Worm (Caenorhabditis elegans) whole organism, late embryonic: ENCODE measurements around the gene par-2.

Experiments
- C08G9.2 ChIP-seq: sonication (generic microtip); optimal IDR thresholded peaks from 2 replicates; lab custom pipeline; 2016; ENCODE audit warnings: mild to moderate bottlenecking, missing genetic modification characterization, moderate library complexity, missing compliant biosample characterization
- C38D4.7 ChIP-seq: fragments of 200-800 bp; sonication (Bioruptor generic); optimal IDR thresholded peaks from 2 replicates; lab custom pipeline; 2018; ENCODE audit warnings: mild to moderate bottlenecking, missing genetic modification characterization, moderate library complexity, missing compliant biosample characterization
- F13H6.1 ChIP-seq: sonication (generic microtip); optimal IDR thresholded peaks from 2 replicates; lab custom pipeline; 2016; ENCODE audit warnings: missing genetic modification characterization, missing compliant biosample characterization
- K02D7.2 ChIP-seq: sonication (generic microtip); optimal IDR thresholded peaks from 2 replicates; lab custom pipeline; 2017; ENCODE audit warnings: mild to moderate bottlenecking, missing genetic modification characterization, missing compliant biosample characterization
- K09A11.1 ChIP-seq: sonication (generic microtip); optimal IDR thresholded peaks from 2 replicates; lab custom pipeline; 2017; ENCODE audit warnings: antibody characterized with exemption, mild to moderate bottlenecking, missing genetic modification characterization, missing compliant biosample characterization; ENCODE audit not compliant: insufficient read depth
- T23F11.4 ChIP-seq: fragments of 200-800 bp; sonication (Bioruptor generic); optimal IDR thresholded peaks from 2 replicates; lab custom pipeline; 2018; ENCODE audit warnings: mild to moderate bottlenecking, missing genetic modification characterization, missing compliant biosample characterization
- ama-1 ChIP-seq: fragments of 150-350 bp; optimal IDR thresholded peaks from 2 replicates; lab custom pipeline; 2014
- ceh-14 ChIP-seq: sonication (generic microtip); optimal IDR thresholded peaks from 2 replicates; lab custom pipeline; 2016; ENCODE audit warnings: missing genotype, missing genetic modification characterization, missing compliant biosample characterization
- ceh-18 ChIP-seq: sonication (generic microtip); optimal IDR thresholded peaks from 2 replicates; lab custom pipeline; 2016; ENCODE audit warnings: missing genetic modification characterization, missing compliant biosample characterization
- ceh-24 ChIP-seq: sonication (generic microtip); optimal IDR thresholded peaks from 2 replicates; lab custom pipeline; 2016; ENCODE audit warnings: mild to moderate bottlenecking, missing genetic modification characterization, missing compliant biosample characterization
- ceh-30 ChIP-seq: fragments of 150-350 bp; optimal IDR thresholded peaks from 2 replicates; lab custom pipeline; 2014; ENCODE audit warnings: missing biosample characterization, missing genetic modification characterization
- ceh-31 ChIP-seq: sonication (generic microtip); optimal IDR thresholded peaks from 2 replicates; lab custom pipeline; 2016; ENCODE audit warnings: missing genetic modification characterization, missing compliant biosample characterization
- ceh-34 ChIP-seq: sonication (generic microtip); optimal IDR thresholded peaks from 2 replicates; lab custom pipeline; 2016; ENCODE audit warnings: mild to moderate bottlenecking, missing genetic modification characterization, missing compliant biosample characterization
- ceh-48 ChIP-seq: sonication (generic microtip); optimal IDR thresholded peaks from 2 replicates; lab custom pipeline; 2016; ENCODE audit warnings: missing genetic modification characterization, inconsistent platforms, missing compliant biosample characterization
- ceh-6 ChIP-seq: fragments of 200-800 bp; sonication (Bioruptor generic); optimal IDR thresholded peaks from 2 replicates; lab custom pipeline; 2018; ENCODE audit warnings: mild to moderate bottlenecking, missing genetic modification characterization, missing compliant biosample characterization
- che-1 ChIP-seq: sonication (generic microtip); optimal IDR thresholded peaks from 2 replicates; lab custom pipeline; 2016; ENCODE audit warnings: mild to moderate bottlenecking, missing genetic modification characterization, missing compliant biosample characterization
- dve-1 ChIP-seq: sonication (generic microtip); optimal IDR thresholded peaks from 2 replicates; lab custom pipeline; 2017; ENCODE audit warnings: antibody characterized with exemption, mild to moderate bottlenecking, missing genetic modification characterization, missing compliant biosample characterization
- elt-2 ChIP-seq: sonication (generic microtip); optimal IDR thresholded peaks from 2 replicates; lab custom pipeline; 2016; ENCODE audit warnings: missing genetic modification reagents, missing genetic modification characterization, missing compliant biosample characterization
- elt-4 ChIP-seq: sonication (generic microtip); optimal IDR thresholded peaks from 2 replicates; lab custom pipeline; 2016; ENCODE audit warnings: missing genetic modification characterization, missing compliant biosample characterization
- ets-4 ChIP-seq: sonication (generic microtip); optimal IDR thresholded peaks from 2 replicates; lab custom pipeline; 2016; ENCODE audit warnings: missing genetic modification characterization, missing compliant biosample characterization
- fax-1 ChIP-seq: sonication (generic microtip); optimal IDR thresholded peaks from 2 replicates; lab custom pipeline; 2016; ENCODE audit warnings: missing genotype, missing genetic modification characterization, missing compliant biosample characterization
- fkh-10 ChIP-seq: fragments of 150-350 bp; optimal IDR thresholded peaks from 2 replicates; lab custom pipeline; 2014; ENCODE audit warnings: missing biosample characterization, missing genetic modification reagents, missing genetic modification characterization
- gmeb-2 ChIP-seq: sonication (generic microtip); optimal IDR thresholded peaks from 2 replicates; lab custom pipeline; 2016; ENCODE audit warnings: missing genetic modification characterization, inconsistent platforms, missing compliant biosample characterization
- hlh-13 ChIP-seq: fragments of 200-800 bp; sonication (Bioruptor generic); optimal IDR thresholded peaks from 2 replicates; lab custom pipeline; 2018; ENCODE audit warnings: mild to moderate bottlenecking, missing genetic modification characterization, missing compliant biosample characterization
- hlh-15 ChIP-seq: sonication (generic microtip); optimal IDR thresholded peaks from 2 replicates; lab custom pipeline; 2016; ENCODE audit warnings: missing genetic modification characterization, missing compliant biosample characterization
- hlh-30 ChIP-seq: sonication (generic microtip); optimal IDR thresholded peaks from 2 replicates; lab custom pipeline; 2017; ENCODE audit warnings: antibody characterized with exemption, missing genetic modification characterization, missing compliant biosample characterization; ENCODE audit not compliant: insufficient read depth
- hlh-6 ChIP-seq: sonication (generic microtip); optimal IDR thresholded peaks from 2 replicates; lab custom pipeline; 2016; ENCODE audit warnings: missing genotype, missing genetic modification characterization, missing compliant biosample characterization
- hlh-8 ChIP-seq: sonication (generic microtip); optimal IDR thresholded peaks from 2 replicates; lab custom pipeline; 2016; ENCODE audit warnings: missing genotype, missing genetic modification characterization, missing compliant biosample characterization
- lim-6 ChIP-seq: sonication (generic microtip); optimal IDR thresholded peaks from 2 replicates; lab custom pipeline; 2016; ENCODE audit warnings: missing genetic modification characterization, missing compliant biosample characterization
- lin-11 ChIP-seq: fragments of 200-800 bp; sonication (Bioruptor generic); optimal IDR thresholded peaks from 2 replicates; lab custom pipeline; 2018; ENCODE audit warnings: mild to moderate bottlenecking, missing genetic modification characterization, missing compliant biosample characterization
- madf-2 ChIP-seq: sonication (generic microtip); optimal IDR thresholded peaks from 2 replicates; lab custom pipeline; 2017; ENCODE audit warnings: missing genetic modification characterization, missing compliant biosample characterization
- nfya-1 ChIP-seq: sonication (generic microtip); optimal IDR thresholded peaks from 2 replicates; lab custom pipeline; 2017; ENCODE audit warnings: missing genetic modification characterization, mild to moderate bottlenecking, missing compliant biosample characterization, antibody characterized with exemption, moderate library complexity
- nhr-11 ChIP-seq: fragments of 150-350 bp; optimal IDR thresholded peaks from 2 replicates; lab custom pipeline; 2014; ENCODE audit warnings: missing biosample characterization, missing genetic modification characterization
- nhr-232 ChIP-seq: sonication (generic microtip); optimal IDR thresholded peaks from 2 replicates; lab custom pipeline; 2016; ENCODE audit warnings: missing genetic modification characterization, missing compliant biosample characterization
- npax-4 ChIP-seq: sonication (generic microtip); optimal IDR thresholded peaks from 2 replicates; lab custom pipeline; 2016; ENCODE audit warnings: missing genetic modification characterization, missing compliant biosample characterization
- odd-2 ChIP-seq: sonication (generic microtip); optimal IDR thresholded peaks from 2 replicates; lab custom pipeline; 2017; ENCODE audit warnings: antibody characterized with exemption, mild to moderate bottlenecking, missing genetic modification characterization, missing compliant biosample characterization
- pag-3 ChIP-seq: sonication (generic microtip); optimal IDR thresholded peaks from 2 replicates; lab custom pipeline; 2016; ENCODE audit warnings: missing compliant biosample characterization, missing genetic modification characterization, borderline replicate concordance
- pat-9 ChIP-seq: fragments of 200-800 bp; sonication (Bioruptor generic); optimal IDR thresholded peaks from 2 replicates; lab custom pipeline; 2018; ENCODE audit warnings: mild to moderate bottlenecking, missing genetic modification characterization, moderate library complexity, missing compliant biosample characterization
- pha-2 ChIP-seq: sonication (generic microtip); optimal IDR thresholded peaks from 2 replicates; lab custom pipeline; 2017; ENCODE audit warnings: mild to moderate bottlenecking, missing genetic modification characterization, missing compliant biosample characterization
- pqm-1 ChIP-seq: sonication (generic microtip); optimal IDR thresholded peaks from 2 replicates; lab custom pipeline; 2016; ENCODE audit warnings: missing genetic modification characterization, missing compliant biosample characterization
- ref-2 ChIP-seq: sonication (generic microtip); optimal IDR thresholded peaks from 2 replicates; lab custom pipeline; 2016; ENCODE audit warnings: missing genetic modification characterization, missing compliant biosample characterization
- rnt-1 ChIP-seq: sonication (generic microtip); optimal IDR thresholded peaks from 2 replicates; lab custom pipeline; 2016; ENCODE audit warnings: missing genetic modification characterization, missing compliant biosample characterization
- sdc-2 ChIP-seq: sonication (generic microtip); optimal IDR thresholded peaks from 2 replicates; lab custom pipeline; 2016; ENCODE audit warnings: missing genotype, missing genetic modification characterization, missing compliant biosample characterization
- sox-2 ChIP-seq: fragments of 200-800 bp; sonication (Bioruptor generic); IDR thresholded peaks from 2 replicates; pipeline ENCODE4 v1.3.6; 2022; ENCODE audit warnings: missing genetic modification reagents, missing genetic modification characterization, missing compliant biosample characterization
- sox-4 ChIP-seq: sonication (generic microtip); optimal IDR thresholded peaks from 2 replicates; lab custom pipeline; 2017; ENCODE audit warnings: mild to moderate bottlenecking, missing genetic modification characterization, inconsistent platforms, missing compliant biosample characterization
- tbx-2 ChIP-seq: sonication (generic microtip); optimal IDR thresholded peaks from 2 replicates; lab custom pipeline; 2016; ENCODE audit warnings: missing genetic modification characterization, missing compliant biosample characterization
- ttx-3 ChIP-seq: sonication (generic microtip); optimal IDR thresholded peaks from 2 replicates; lab custom pipeline; 2016; ENCODE audit warnings: missing genetic modification reagents, missing genetic modification characterization, missing compliant biosample characterization
- unc-3 ChIP-seq, 2 experiments: fragments of 200-800 bp in 1 of 2; sonication (Bioruptor generic) in 1 of 2; sonication (generic microtip) in 1 of 2; conservative IDR thresholded peaks in 1 of 2; optimal IDR thresholded peaks in 1 of 2; 2 replicates each; pipeline versions ENCODE4 v1.3.6 to Lab custom; 2016 to 2022; ENCODE audit warnings: missing compliant biosample characterization in 2 of 2, missing genetic modification characterization in 2 of 2, missing genetic modification reagents in 1 of 2
- unc-42 ChIP-seq: sonication (generic microtip); optimal IDR thresholded peaks from 2 replicates; lab custom pipeline; 2016; ENCODE audit warnings: missing genotype, missing genetic modification characterization, missing compliant biosample characterization
- unc-86 ChIP-seq: sonication (generic microtip); optimal IDR thresholded peaks from 2 replicates; lab custom pipeline; 2016; ENCODE audit warnings: missing genetic modification characterization, missing compliant biosample characterization
- zip-5 ChIP-seq: sonication (generic microtip); optimal IDR thresholded peaks from 2 replicates; lab custom pipeline; 2016; ENCODE audit warnings: missing genetic modification characterization, missing compliant biosample characterization
- ztf-16 ChIP-seq: sonication (generic microtip); optimal IDR thresholded peaks from 2 replicates; lab custom pipeline; 2017; ENCODE audit warnings: missing genetic modification characterization, missing compliant biosample characterization

Gene par-2

DNA sequence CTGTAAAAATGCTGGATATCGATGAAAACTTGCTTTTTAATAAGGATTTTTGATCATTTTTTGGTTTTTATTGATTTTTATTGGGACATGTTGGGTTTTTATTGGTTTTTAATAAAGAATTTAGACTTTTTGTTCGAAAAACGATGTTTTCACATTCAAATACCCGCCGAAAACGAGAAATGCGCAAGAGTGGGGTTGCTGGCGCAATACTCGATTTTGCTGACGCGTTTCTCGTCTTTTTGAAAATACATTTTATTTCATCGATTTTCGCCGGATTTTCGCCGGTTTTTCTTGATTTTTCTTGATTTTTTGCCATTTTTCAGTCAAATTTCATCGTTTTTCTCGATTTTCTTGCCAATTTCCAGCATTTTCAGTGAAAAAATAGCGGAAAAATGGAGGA, 61.6 kb downstream of the par-2 start, which contains the start of gene smr-1:
Gene smr-1 (plus strand): TSS at position 375 of the 400 bp plus-strand sequence.
- TF ChIP-seq ets-4 (tag; lab: Kevin White, UChicago) (peak; percentile 16), F13H6.1 (tag; lab: Kevin White, UChicago) (no peak), hlh-30 (tag; lab: Kevin White, UChicago) (no peak), dve-1 (peak; percentile 55), zip-5 (tag; lab: Kevin White, UChicago) (no peak), lin-11 (tag; lab: Kevin White, UChicago) (no peak), T23F11.4 (GFP tag; lab: Kevin White, UChicago) (peak; percentile 3), pat-9 (tag; lab: Kevin White, UChicago) (no peak), sdc-2 (tag; lab: Kevin White, UChicago) (peak; percentile 33), pag-3 (tag; lab: Kevin White, UChicago) (no peak), nhr-11 (tag; lab: Kevin White, UChicago) (no peak), rnt-1 (tag; lab: Kevin White, UChicago) (no peak), nfya-1 (peak; percentile 58), K02D7.2 (tag; lab: Kevin White, UChicago) (no peak), npax-4 (no peak), fkh-10 (no peak), ceh-34 (peak; percentile 16), nhr-232 (tag; lab: Kevin White, UChicago) (peak; percentile 4), fax-1 (tag; lab: Kevin White, UChicago) (peak; percentile 17), pha-2 (tag; lab: Kevin White, UChicago) (no peak), gmeb-2 (tag; lab: Kevin White, UChicago) (peak; percentile 51), ceh-31 (no peak), odd-2 (tag; lab: Kevin White, UChicago) (no peak), ceh-14 (tag; lab: Kevin White, UChicago) (no peak), ceh-30 (tag; lab: Kevin White, UChicago) (peak; percentile 54), C38D4.7 (GFP tag; lab: Kevin White, UChicago) (peak; percentile 25), unc-42 (peak; percentile 41), elt-4 (tag; lab: Kevin White, UChicago) (no peak), unc-86 (tag; lab: Kevin White, UChicago) (peak; percentile 57), pqm-1 (tag; lab: Kevin White, UChicago) (no peak), C08G9.2 (no peak), ama-1 (lab: Kevin White, UChicago) (no peak), unc-3 (GFP tag; conservative IDR thresholded peaks at IDR 0.05; lab: Robert Waterston, UW) (0 out of 2 replicates have a peak, but pooled peaks have one; percentile 48), unc-3 (tag; optimal IDR thresholded peaks at IDR 0.05; lab: Kevin White, UChicago) (peak; percentile 21), sox-4 (tag; lab: Kevin White, UChicago) (peak; percentile 70), lim-6 (tag; lab: Kevin White, UChicago) (no peak), ref-2 (no peak), hlh-13 (GFP tag; lab: Kevin White, UChicago) (peak; percentile 3), sox-2 (GFP tag; lab: Robert Waterston, UW) (no peak), ceh-24 (tag; lab: Kevin White, UChicago) (no peak), K09A11.1 (tag; lab: Kevin White, UChicago) (no peak), ceh-18 (tag; lab: Kevin White, UChicago) (peak; percentile 36), elt-2 (tag; lab: Kevin White, UChicago) (peak; percentile 56), ceh-48 (tag; lab: Kevin White, UChicago) (peak; percentile 71), hlh-15 (tag; lab: Kevin White, UChicago) (no peak), madf-2 (tag; lab: Kevin White, UChicago) (peak; percentile 9), ttx-3 (tag; lab: Kevin White, UChicago) (peak; percentile 47), che-1 (tag; lab: Kevin White, UChicago) (peak; percentile 38), ztf-16 (peak; percentile 49), hlh-6 (tag; lab: Kevin White, UChicago) (no peak), hlh-8 (tag; lab: Kevin White, UChicago) (no peak), ceh-6 (no peak), tbx-2 (tag; lab: Kevin White, UChicago) (peak; percentile 68)
